Worm (Caenorhabditis elegans): ENCODE data around the gene chil-8.

DNA sequence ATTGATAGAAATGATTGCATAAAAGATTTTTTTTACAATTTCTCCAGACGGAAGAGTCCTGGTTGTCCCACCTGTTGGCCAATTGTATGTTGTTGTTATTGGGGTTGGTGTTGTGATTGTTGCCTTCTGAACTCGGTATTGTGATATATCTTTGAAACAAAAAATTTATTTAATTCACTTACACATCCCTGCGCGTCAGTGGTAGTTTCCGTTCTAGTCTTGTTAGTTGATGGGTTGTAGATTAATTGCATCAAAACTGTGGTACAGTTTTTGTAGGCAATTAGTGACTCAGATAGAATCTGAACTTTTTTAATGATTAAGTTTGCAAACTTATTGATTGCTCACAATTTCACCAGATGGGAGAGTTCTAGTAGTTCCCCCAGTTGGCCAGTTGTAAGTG lies 31.6 kb upstream of the chil-8 start:
- no peak for TF ChIP-seq gmeb-2 (tag; optimal IDR thresholded peaks at IDR 0.05)
- TF ChIP-seq sdc-2 (tag; optimal IDR thresholded peaks at IDR 0.05): no peak
- no peak for TF ChIP-seq ama-1 (optimal IDR thresholded peaks at IDR 0.05)
- no peak for TF ChIP-seq hlh-6 (tag; optimal IDR thresholded peaks at IDR 0.05)
- no peak for TF ChIP-seq unc-86 (tag; optimal IDR thresholded peaks at IDR 0.05)
- TF ChIP-seq che-1 (tag; optimal IDR thresholded peaks at IDR 0.05): no peak
- no peak for TF ChIP-seq ets-4 (tag; optimal IDR thresholded peaks at IDR 0.05)
- no peak for TF ChIP-seq nhr-11 (tag; optimal IDR thresholded peaks at IDR 0.05)
- TF ChIP-seq nhr-232 (tag; optimal IDR thresholded peaks at IDR 0.05): no peak
